Fruit fly (Drosophila melanogaster) whole organism, embryonic: ENCODE data around the gene Uck.

Experiments used
- Asciz ChIP-seq: fragments of 200-800 bp; sonication (Bioruptor generic); optimal IDR thresholded peaks from 2 replicates; lab custom pipeline; 2017; ENCODE audit warnings: missing biosample characterization, mild to moderate bottlenecking, missing genetic modification characterization, missing genetic modification reagents
- B-H1 ChIP-seq: fragments of 200-800 bp; sonication (Bioruptor generic); IDR thresholded peaks from 3 replicates; pipeline ENCODE4 v1.3.6; 2022; ENCODE audit warnings: missing biosample characterization, missing genetic modification characterization
- CG10209 ChIP-seq: fragments of 200-800 bp; sonication (Bioruptor generic); optimal IDR thresholded peaks from 3 replicates; lab custom pipeline; 2017; ENCODE audit warnings: missing biosample characterization, mild to moderate bottlenecking, missing genetic modification characterization, missing genetic modification reagents
- CG1024 ChIP-seq: fragments of 200-800 bp; sonication (Bioruptor generic); IDR thresholded peaks from 2 replicates; pipeline ENCODE4 v1.3.6; 2022; ENCODE audit warnings: missing biosample characterization, missing genetic modification characterization
- CG11398 ChIP-seq: fragments of 200-800 bp; sonication (Bioruptor generic); optimal IDR thresholded peaks from 2 replicates; lab custom pipeline; 2016; ENCODE audit warnings: missing biosample characterization, missing genetic modification characterization
- CG12104 ChIP-seq: fragments of 200-800 bp; sonication (Bioruptor generic); optimal IDR thresholded peaks from 3 replicates; lab custom pipeline; 2016; ENCODE audit warnings: missing biosample characterization, missing genetic modification characterization
- CG12391 ChIP-seq: fragments of 200-800 bp; sonication (Bioruptor generic); optimal IDR thresholded peaks from 3 replicates; lab custom pipeline; 2018; ENCODE audit warnings: missing biosample characterization, mild to moderate bottlenecking, missing genetic modification characterization, moderate library complexity
- CG12942 ChIP-seq: fragments of 200-800 bp; sonication (Bioruptor generic); optimal IDR thresholded peaks from 3 replicates; lab custom pipeline; 2016; ENCODE audit warnings: missing biosample characterization, missing genetic modification characterization
- CG13123 ChIP-seq: fragments of 200-800 bp; sonication (Bioruptor generic); optimal IDR thresholded peaks from 2 replicates; lab custom pipeline; 2016; ENCODE audit warnings: missing biosample characterization, missing genetic modification characterization
- CG13424 ChIP-seq: fragments of 200-800 bp; sonication (Bioruptor generic); optimal IDR thresholded peaks from 2 replicates; lab custom pipeline; 2019; ENCODE audit warnings: missing biosample characterization, mild to moderate bottlenecking, missing genetic modification characterization, moderate library complexity
- CG13624 ChIP-seq: fragments of 200-800 bp; sonication (Bioruptor generic); optimal IDR thresholded peaks from 2 replicates; lab custom pipeline; 2016; ENCODE audit warnings: missing biosample characterization, missing genetic modification characterization
- CG15011 ChIP-seq: fragments of 200-800 bp; sonication (Bioruptor generic); optimal IDR thresholded peaks from 3 replicates; lab custom pipeline; 2018; ENCODE audit warnings: missing biosample characterization, mild to moderate bottlenecking, missing genetic modification characterization
- CG31224 ChIP-seq: fragments of 200-800 bp; sonication (Bioruptor generic); IDR thresholded peaks from 2 replicates; pipeline ENCODE4 v1.3.6; 2022; ENCODE audit warnings: missing biosample characterization, missing genetic modification characterization
- CG43689 ChIP-seq: fragments of 200-800 bp; sonication (Bioruptor generic); IDR thresholded peaks from 2 replicates; pipeline ENCODE4 v1.3.6; 2022; ENCODE audit warnings: missing biosample characterization, missing genetic modification characterization
- CG4707 ChIP-seq: fragments of 200-800 bp; sonication (Bioruptor generic); optimal IDR thresholded peaks from 2 replicates; lab custom pipeline; 2018; ENCODE audit warnings: missing biosample characterization, mild to moderate bottlenecking, missing genetic modification characterization, moderate library complexity
- CG4820 ChIP-seq: fragments of 200-800 bp; sonication (Bioruptor generic); optimal IDR thresholded peaks from 3 replicates; lab custom pipeline; 2016; ENCODE audit warnings: missing biosample characterization, missing genetic modification characterization
- CG5180 ChIP-seq: fragments of 200-800 bp; sonication (Bioruptor generic); optimal IDR thresholded peaks from 3 replicates; lab custom pipeline; 2017; ENCODE audit warnings: missing biosample characterization, missing genetic modification characterization, mild to moderate bottlenecking, moderate library complexity, missing genetic modification reagents
- CG5953 ChIP-seq: fragments of 200-800 bp; sonication (Bioruptor generic); IDR thresholded peaks from 2 replicates; pipeline ENCODE4 v1.3.6; 2022; ENCODE audit warnings: missing biosample characterization, missing genetic modification characterization
- CG6813 ChIP-seq: fragments of 200-800 bp; sonication (Bioruptor generic); optimal IDR thresholded peaks from 2 replicates; lab custom pipeline; 2017; ENCODE audit warnings: missing biosample characterization, missing genetic modification characterization, mild to moderate bottlenecking, moderate library complexity, missing genetic modification reagents
- CG9727 ChIP-seq: fragments of 200-800 bp; sonication (Bioruptor generic); optimal IDR thresholded peaks from 3 replicates; lab custom pipeline; 2017; ENCODE audit warnings: missing biosample characterization, mild to moderate bottlenecking, missing genetic modification characterization
- CG9876 ChIP-seq: fragments of 200-800 bp; sonication (Bioruptor generic); optimal IDR thresholded peaks from 2 replicates; lab custom pipeline; 2016; ENCODE audit warnings: missing biosample characterization, missing genetic modification characterization
- CG9932 ChIP-seq: fragments of 200-800 bp; sonication (Bioruptor generic); IDR thresholded peaks from 2 replicates; pipeline ENCODE4 v1.3.6; 2022; ENCODE audit warnings: missing biosample characterization, missing genetic modification characterization
- Dfd ChIP-seq, 2 experiments: fragments of >200 bp; optimal IDR thresholded peaks; 2 replicates each; lab custom pipeline; 2017; ENCODE audit warnings: missing biosample characterization in 2 of 2, missing genetic modification characterization in 2 of 2
- Dll ChIP-seq: fragments of 200-800 bp; sonication (Bioruptor generic); IDR thresholded peaks from 4 replicates; pipeline ENCODE4 v1.3.6; 2022; ENCODE audit warnings: missing biosample characterization, missing genetic modification characterization; ENCODE audit not compliant: partially characterized antibody
- Opbp ChIP-seq: fragments of 200-800 bp; sonication (Bioruptor generic); IDR thresholded peaks from 3 replicates; pipeline ENCODE4 v1.3.6; 2022; ENCODE audit warnings: missing biosample characterization, missing genetic modification characterization; ENCODE audit not compliant: partially characterized antibody
- Ravus ChIP-seq: fragments of 200-800 bp; sonication (Bioruptor generic); IDR thresholded peaks from 2 replicates; pipeline ENCODE4 v1.3.6; 2022; ENCODE audit warnings: missing biosample characterization, missing genetic modification characterization
- Rx ChIP-seq: fragments of 200-800 bp; sonication (Bioruptor generic); IDR thresholded peaks from 2 replicates; pipeline ENCODE4 v1.3.6; 2022; ENCODE audit warnings: missing biosample characterization, missing genetic modification characterization
- Sox100B ChIP-seq: fragments of 200-800 bp; sonication (Bioruptor generic); optimal IDR thresholded peaks from 3 replicates; lab custom pipeline; 2018; ENCODE audit warnings: missing biosample characterization, mild to moderate bottlenecking, missing genetic modification characterization
- Sry-β ChIP-seq: fragments of 200-800 bp; sonication (Bioruptor generic); optimal IDR thresholded peaks from 2 replicates; lab custom pipeline; 2018; ENCODE audit warnings: missing biosample characterization, mild to moderate bottlenecking, missing genetic modification characterization, moderate library complexity
- Sry-δ ChIP-seq: fragments of 200-800 bp; sonication (Bioruptor generic); optimal IDR thresholded peaks from 2 replicates; lab custom pipeline; 2016; ENCODE audit warnings: missing biosample characterization, missing genetic modification characterization
- TFAM ChIP-seq: fragments of 200-800 bp; sonication (Bioruptor generic); optimal IDR thresholded peaks from 2 replicates; lab custom pipeline; 2017; ENCODE audit warnings: missing biosample characterization, missing genetic modification characterization, inconsistent platforms
- Trl ChIP-seq, 3 experiments: fragments of >200 bp in 2 of 3; fragments of 200-800 bp in 1 of 3; sonication (Bioruptor generic) in 1 of 3; optimal IDR thresholded peaks; 2 replicates in 1 of 3; 3 replicates in 2 of 3; lab custom pipeline; 2016 to 2017; ENCODE audit warnings: missing biosample characterization in 1 of 3, missing genetic modification characterization in 1 of 3
- amos ChIP-seq: fragments of 200-800 bp; sonication (Bioruptor generic); IDR thresholded peaks from 2 replicates; pipeline ENCODE4 v1.3.6; 2022; ENCODE audit warnings: missing biosample characterization, missing genetic modification characterization; ENCODE audit not compliant: partially characterized antibody
- br ChIP-seq: fragments of >200 bp; optimal IDR thresholded peaks from 2 replicates; lab custom pipeline; 2017
- chm ChIP-seq: fragments of 200-800 bp; sonication (Bioruptor generic); IDR thresholded peaks from 2 replicates; pipeline ENCODE4 v1.3.6; 2022; ENCODE audit warnings: missing biosample characterization, missing genetic modification characterization
- chn ChIP-seq: fragments of 200-800 bp; sonication (Bioruptor generic); optimal IDR thresholded peaks from 2 replicates; lab custom pipeline; 2016; ENCODE audit warnings: missing biosample characterization, missing genetic modification characterization
- crc ChIP-seq: fragments of 200-800 bp; sonication (Bioruptor generic); optimal IDR thresholded peaks from 2 replicates; lab custom pipeline; 2016; ENCODE audit warnings: missing biosample characterization, missing genetic modification characterization
- hth ChIP-seq: fragments of >200 bp; optimal IDR thresholded peaks from 2 replicates; lab custom pipeline; 2017; ENCODE audit warnings: inconsistent platforms
- inv ChIP-seq: fragments of 200-800 bp; sonication (Bioruptor generic); IDR thresholded peaks from 2 replicates; pipeline ENCODE4 v1.3.6; 2022; ENCODE audit warnings: missing biosample characterization, missing genetic modification characterization; ENCODE audit not compliant: partially characterized antibody
- jing ChIP-seq: fragments of 200-800 bp; sonication (Bioruptor generic); optimal IDR thresholded peaks from 2 replicates; lab custom pipeline; 2018; ENCODE audit warnings: missing biosample characterization, mild to moderate bottlenecking, missing genetic modification characterization
- kah ChIP-seq: fragments of 200-800 bp; sonication (Bioruptor generic); optimal IDR thresholded peaks from 2 replicates; lab custom pipeline; 2018; ENCODE audit warnings: missing biosample characterization, mild to moderate bottlenecking, missing genetic modification characterization
- ranshi ChIP-seq: fragments of 200-800 bp; sonication (Bioruptor generic); IDR thresholded peaks from 2 replicates; pipeline ENCODE4 v1.3.6; 2022; ENCODE audit warnings: missing biosample characterization, missing genetic modification characterization
- rib ChIP-seq: fragments of 200-800 bp; sonication (Bioruptor generic); IDR thresholded peaks from 2 replicates; pipeline ENCODE4 v1.3.6; 2022; ENCODE audit warnings: missing biosample characterization, missing genetic modification characterization
- sqz ChIP-seq: fragments of 200-800 bp; sonication (Bioruptor generic); optimal IDR thresholded peaks from 3 replicates; lab custom pipeline; 2018; ENCODE audit warnings: missing biosample characterization, mild to moderate bottlenecking, missing genetic modification characterization
- sr ChIP-seq: fragments of 200-800 bp; sonication (Bioruptor generic); IDR thresholded peaks from 3 replicates; pipeline ENCODE4 v1.3.6; 2022; ENCODE audit warnings: missing biosample characterization, missing genetic modification characterization
- tap ChIP-seq: fragments of 200-800 bp; optimal IDR thresholded peaks from 3 replicates; lab custom pipeline; 2019; ENCODE audit warnings: missing biosample characterization, mild to moderate bottlenecking, missing genetic modification characterization, moderate library complexity
- tin ChIP-seq: fragments of 200-800 bp; sonication (Bioruptor generic); optimal IDR thresholded peaks from 3 replicates; lab custom pipeline; 2016; ENCODE audit warnings: missing biosample characterization, missing genetic modification characterization
- unpg ChIP-seq: fragments of 200-800 bp; sonication (Bioruptor generic); optimal IDR thresholded peaks from 3 replicates; lab custom pipeline; 2018; ENCODE audit warnings: missing biosample characterization, mild to moderate bottlenecking, missing genetic modification characterization, moderate library complexity

Uck gene

DNA sequence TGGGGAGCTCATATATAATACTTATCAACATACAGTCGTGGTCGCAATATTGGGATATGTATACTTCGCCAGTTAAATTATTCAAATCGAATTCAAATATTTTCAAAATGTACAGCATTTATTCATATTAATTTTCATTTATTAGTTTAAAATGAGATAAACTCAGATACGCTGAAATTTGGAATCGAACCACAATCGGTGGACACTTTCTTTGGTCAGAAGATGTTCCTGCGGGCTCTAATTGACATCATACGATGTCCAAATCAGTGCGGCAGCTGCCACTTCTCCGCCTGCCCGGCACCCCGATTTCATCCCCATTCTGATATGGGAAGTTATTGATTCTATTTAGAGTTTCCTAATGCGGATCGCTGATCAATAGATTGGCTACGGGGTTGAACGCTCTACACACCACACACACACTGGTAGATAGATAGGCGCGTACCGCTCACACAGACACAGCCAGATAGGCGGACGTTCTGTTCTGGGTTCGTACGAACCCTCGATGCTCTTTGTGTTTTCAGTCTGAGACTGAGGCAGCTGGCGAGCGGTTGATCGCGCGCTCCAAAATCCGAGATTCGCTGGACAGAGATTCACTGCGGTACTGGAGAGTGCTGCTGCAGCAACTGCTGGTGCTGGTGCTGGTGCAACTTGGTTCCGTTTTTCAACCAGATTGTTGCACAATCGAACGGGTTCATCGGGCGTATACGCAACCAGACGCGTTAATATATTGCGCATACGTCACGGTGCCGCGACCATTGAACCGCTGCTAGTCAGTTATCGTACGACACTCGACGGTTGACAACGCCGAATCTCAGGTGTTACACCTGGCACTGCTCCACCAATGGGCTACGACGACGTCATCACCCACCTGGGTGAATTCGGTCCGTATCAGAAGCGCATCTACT lies 13.6 kb upstream of the Uck start, which contains the start of gene Orct (continued):
- 0 out of 2 replicates have a peak, but pooled peaks have one; percentile 46 for TF ChIP-seq chm (GFP tag; lab: Robert Waterston, UW)
- peak; percentile 62 for TF ChIP-seq Asciz
- peak; percentile 37 for TF ChIP-seq CG9876 (GFP tag; lab: Kevin White, UChicago)
- peak; percentile 76 for TF ChIP-seq CG9932
- peak; percentile 55 for TF ChIP-seq CG12942
- peak; percentile 79 for TF ChIP-seq Sox100B
- peak; percentile 51 for TF ChIP-seq CG6813 (GFP tag; lab: Kevin White, UChicago)
- no peak for TF ChIP-seq rib (GFP tag; lab: Robert Waterston, UW)
- peak; percentile 7 for TF ChIP-seq Sry-β (GFP tag; lab: Kevin White, UChicago)
- TF ChIP-seq kah (GFP tag; lab: Kevin White, UChicago): peak; percentile 32
- TF ChIP-seq CG10209 (GFP tag; lab: Kevin White, UChicago): peak; percentile 83
- no peak for TF ChIP-seq Dfd (GFP tag; optimal IDR thresholded peaks at IDR 0.05; lab: Kevin White, UChicago)
- no peak for TF ChIP-seq sr (GFP tag; lab: Robert Waterston, UW)
- 0 out of 2 replicates have a peak, but pooled peaks have one; percentile 26 for TF ChIP-seq Rx (GFP tag; lab: Robert Waterston, UW)
- TF ChIP-seq CG31224 (GFP tag; lab: Robert Waterston, UW): peak; percentile 57; the same call in 1 of the 2 replicates
- TF ChIP-seq Opbp: no peak
- no peak for TF ChIP-seq Dll
- TF ChIP-seq sqz (GFP tag; lab: Kevin White, UChicago): peak; percentile 31
- TF ChIP-seq CG4820 (GFP tag; lab: Kevin White, UChicago): peak; percentile 45
- TF ChIP-seq ranshi (GFP tag; lab: Robert Waterston, UW): peak; percentile 53; the same call in 1 of the 2 replicates
- peak; percentile 38 for TF ChIP-seq CG4707 (GFP tag; lab: Kevin White, UChicago)
- TF ChIP-seq inv (GFP tag; lab: Robert Waterston, UW): no peak
- peak; percentile 2 for TF ChIP-seq chn (GFP tag; lab: Kevin White, UChicago)
- peak; percentile 86 for TF ChIP-seq CG9727
- 0 out of 2 replicates have a peak, but pooled peaks have one; percentile 24 for TF ChIP-seq CG43689 (GFP tag; lab: Robert Waterston, UW)
- no peak for TF ChIP-seq TFAM (GFP tag; lab: Kevin White, UChicago)
- no peak for TF ChIP-seq br (lab: Kevin White, UChicago)
- peak; percentile 54 for TF ChIP-seq CG5180 (GFP tag; lab: Kevin White, UChicago)
- peak; percentile 9; the same call in 1 of the 2 replicates for TF ChIP-seq amos (GFP tag; lab: Robert Waterston, UW)
- TF ChIP-seq CG13123 (GFP tag; lab: Kevin White, UChicago): no peak
- TF ChIP-seq CG1024 (GFP tag; lab: Robert Waterston, UW): no peak
- TF ChIP-seq crc (GFP tag; lab: Kevin White, UChicago): peak; percentile 2
- no peak for TF ChIP-seq hth (lab: Kevin White, UChicago)
- TF ChIP-seq CG12391: peak; percentile 78
- TF ChIP-seq CG15011: peak; percentile 78
- peak; percentile 77 for TF ChIP-seq tap
- no peak for TF ChIP-seq CG5953
- peak; percentile 13 for TF ChIP-seq Sry-δ (GFP tag; lab: Kevin White, UChicago)
- peak; percentile 79 for TF ChIP-seq CG13424
- peak; percentile 52; the same call in 2 of the 3 replicates for TF ChIP-seq B-H1 (GFP tag; lab: Robert Waterston, UW)
- peak; percentile 33 for TF ChIP-seq CG11398 (GFP tag; lab: Kevin White, UChicago)
- peak; percentile 16 for TF ChIP-seq Ravus (GFP tag; lab: Robert Waterston, UW)
- peak; percentile 75 for TF ChIP-seq unpg (GFP tag; lab: Kevin White, UChicago)
- no peak for TF ChIP-seq jing (GFP tag; lab: Kevin White, UChicago)
- peak; percentile 52 for TF ChIP-seq tin (GFP tag; lab: Kevin White, UChicago)
- peak; percentile 46 for TF ChIP-seq CG13624 (GFP tag; lab: Kevin White, UChicago)
- TF ChIP-seq CG12104 (GFP tag; lab: Kevin White, UChicago): peak; percentile 63
- TF ChIP-seq Trl (optimal IDR thresholded peaks at IDR 0.05; lab: Kevin White, UChicago): peak in 1 of 2 experiments; percentile 31
- TF ChIP-seq Trl (GFP tag; optimal IDR thresholded peaks at IDR 0.05; lab: Kevin White, UChicago): peak; percentile 30
